Fruit fly (Drosophila melanogaster) whole organism, adult: Measurements from ENCODE around the gene CG42673.

ENCODE experiments used
- Clk ChIP-seq: fragments of 200-800 bp; sonication (Bioruptor generic); optimal IDR thresholded peaks from 2 replicates; lab custom pipeline; 2017; ENCODE audit warnings: missing biosample characterization, missing genetic modification characterization
- bab1 ChIP-seq: fragments of 200-800 bp; sonication (Bioruptor generic); optimal IDR thresholded peaks from 3 replicates; lab custom pipeline; 2019; ENCODE audit warnings: missing biosample characterization, mild to moderate bottlenecking, missing genetic modification characterization, moderate library complexity
- cnc ChIP-seq, 2 experiments: fragments of >200 bp; optimal IDR thresholded peaks; 2 replicates each; lab custom pipeline; 2017
- pad ChIP-seq: fragments of 200-800 bp; sonication (Bioruptor generic); optimal IDR thresholded peaks from 3 replicates; lab custom pipeline; 2017; ENCODE audit warnings: missing biosample characterization, missing genetic modification characterization, mild to moderate bottlenecking, moderate library complexity, missing genetic modification reagents

DNA sequence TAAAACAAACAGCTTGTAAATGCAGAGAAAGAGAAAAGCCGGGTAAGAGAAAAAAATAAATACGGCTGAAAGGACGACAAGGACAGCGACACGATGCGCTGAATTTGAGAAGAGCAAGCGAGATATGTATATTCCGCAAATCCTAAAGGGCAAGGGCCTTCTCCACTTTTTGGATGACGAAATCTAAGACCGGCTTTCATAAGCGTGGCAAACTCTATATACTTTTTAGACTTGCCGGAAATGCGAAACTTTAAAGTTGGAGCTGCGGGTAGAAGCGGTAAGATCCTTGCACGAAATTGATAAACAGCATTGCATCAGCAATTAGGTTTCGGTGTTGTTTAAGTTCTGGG, 41.3 kb upstream of the CG42673 start:
- TF ChIP-seq pad (GFP tag; lab: Kevin White, UChicago) (no peak), cnc (optimal IDR thresholded peaks at IDR 0.05; lab: Kevin White, UChicago) (no peak), Clk (no peak), bab1 (GFP tag; lab: Kevin White, UChicago) (no peak)
